Worm (Caenorhabditis elegans): ENCODE data around the gene srx-86.

- TF ChIP-seq tbx-11 (GFP tag; IDR thresholded peaks at IDR 0.05), result no peak
- no peak for TF ChIP-seq scrt-1 (GFP tag; IDR thresholded peaks at IDR 0.05)
- no peak for TF ChIP-seq hmg-4 (GFP tag; optimal IDR thresholded peaks at IDR 0.05)
- TF ChIP-seq flt-1 (GFP tag; IDR thresholded peaks at IDR 0.05), result no peak
- TF ChIP-seq ama-1 (optimal IDR thresholded peaks at IDR 0.05), result no peak
- no peak for TF ChIP-seq tbx-37 (GFP tag; conservative IDR thresholded peaks at IDR 0.05)
- no peak for TF ChIP-seq sea-1 (GFP tag; conservative IDR thresholded peaks at IDR 0.05)
- TF ChIP-seq hmbx-1 (tag; optimal IDR thresholded peaks at IDR 0.05), result no peak
- TF ChIP-seq hnd-1 (tag; optimal IDR thresholded peaks at IDR 0.05), result no peak
- no peak for TF ChIP-seq F13C5.2 (tag; optimal IDR thresholded peaks at IDR 0.05)
- TF ChIP-seq ets-7 (tag; optimal IDR thresholded peaks at IDR 0.05), result no peak
- TF ChIP-seq aly-1 (tag; optimal IDR thresholded peaks at IDR 0.05), result no peak
These were observed 27.2 kb upstream of the srx-86 start for ce11 chrV:11535504-11536062.
